Worm (Caenorhabditis elegans) whole organism, late embryonic: Measurements from ENCODE around the gene drap-1.
A peak's percentile ranks its signal among the peaks of the same experiment; 100 is the strongest.

ENCODE experiments used
- C08G9.2 ChIP-seq: sonication (generic microtip); optimal IDR thresholded peaks from 2 replicates; lab custom pipeline; 2016; ENCODE audit warnings: mild to moderate bottlenecking, missing genetic modification characterization, moderate library complexity, missing compliant biosample characterization
- C38D4.7 ChIP-seq: fragments of 200-800 bp; sonication (Bioruptor generic); optimal IDR thresholded peaks from 2 replicates; lab custom pipeline; 2018; ENCODE audit warnings: mild to moderate bottlenecking, missing genetic modification characterization, moderate library complexity, missing compliant biosample characterization
- K02D7.2 ChIP-seq: sonication (generic microtip); optimal IDR thresholded peaks from 2 replicates; lab custom pipeline; 2017; ENCODE audit warnings: mild to moderate bottlenecking, missing genetic modification characterization, missing compliant biosample characterization
- che-1 ChIP-seq: sonication (generic microtip); optimal IDR thresholded peaks from 2 replicates; lab custom pipeline; 2016; ENCODE audit warnings: mild to moderate bottlenecking, missing genetic modification characterization, missing compliant biosample characterization
- fkh-6 ChIP-seq: sonication (generic microtip); optimal IDR thresholded peaks from 2 replicates; lab custom pipeline; 2016; ENCODE audit warnings: missing genetic modification characterization, missing compliant biosample characterization
- hlh-15 ChIP-seq: sonication (generic microtip); optimal IDR thresholded peaks from 2 replicates; lab custom pipeline; 2016; ENCODE audit warnings: missing genetic modification characterization, missing compliant biosample characterization
- lim-6 ChIP-seq: sonication (generic microtip); optimal IDR thresholded peaks from 2 replicates; lab custom pipeline; 2016; ENCODE audit warnings: missing genetic modification characterization, missing compliant biosample characterization
- nfya-1 ChIP-seq: sonication (generic microtip); optimal IDR thresholded peaks from 2 replicates; lab custom pipeline; 2017; ENCODE audit warnings: missing genetic modification characterization, mild to moderate bottlenecking, missing compliant biosample characterization, antibody characterized with exemption, moderate library complexity
- odd-2 ChIP-seq: sonication (generic microtip); optimal IDR thresholded peaks from 2 replicates; lab custom pipeline; 2017; ENCODE audit warnings: antibody characterized with exemption, mild to moderate bottlenecking, missing genetic modification characterization, missing compliant biosample characterization
- pha-4 ChIP-seq: fragments of 150-350 bp; optimal IDR thresholded peaks from 2 replicates; lab custom pipeline; 2018; ENCODE audit warnings: missing biosample characterization, missing genetic modification reagents, missing genetic modification characterization
- pqm-1 ChIP-seq: sonication (generic microtip); optimal IDR thresholded peaks from 2 replicates; lab custom pipeline; 2016; ENCODE audit warnings: missing genetic modification characterization, missing compliant biosample characterization
- ttx-3 ChIP-seq: sonication (generic microtip); optimal IDR thresholded peaks from 2 replicates; lab custom pipeline; 2016; ENCODE audit warnings: missing genetic modification reagents, missing genetic modification characterization, missing compliant biosample characterization
- unc-86 ChIP-seq: sonication (generic microtip); optimal IDR thresholded peaks from 2 replicates; lab custom pipeline; 2016; ENCODE audit warnings: missing genetic modification characterization, missing compliant biosample characterization

DNA sequence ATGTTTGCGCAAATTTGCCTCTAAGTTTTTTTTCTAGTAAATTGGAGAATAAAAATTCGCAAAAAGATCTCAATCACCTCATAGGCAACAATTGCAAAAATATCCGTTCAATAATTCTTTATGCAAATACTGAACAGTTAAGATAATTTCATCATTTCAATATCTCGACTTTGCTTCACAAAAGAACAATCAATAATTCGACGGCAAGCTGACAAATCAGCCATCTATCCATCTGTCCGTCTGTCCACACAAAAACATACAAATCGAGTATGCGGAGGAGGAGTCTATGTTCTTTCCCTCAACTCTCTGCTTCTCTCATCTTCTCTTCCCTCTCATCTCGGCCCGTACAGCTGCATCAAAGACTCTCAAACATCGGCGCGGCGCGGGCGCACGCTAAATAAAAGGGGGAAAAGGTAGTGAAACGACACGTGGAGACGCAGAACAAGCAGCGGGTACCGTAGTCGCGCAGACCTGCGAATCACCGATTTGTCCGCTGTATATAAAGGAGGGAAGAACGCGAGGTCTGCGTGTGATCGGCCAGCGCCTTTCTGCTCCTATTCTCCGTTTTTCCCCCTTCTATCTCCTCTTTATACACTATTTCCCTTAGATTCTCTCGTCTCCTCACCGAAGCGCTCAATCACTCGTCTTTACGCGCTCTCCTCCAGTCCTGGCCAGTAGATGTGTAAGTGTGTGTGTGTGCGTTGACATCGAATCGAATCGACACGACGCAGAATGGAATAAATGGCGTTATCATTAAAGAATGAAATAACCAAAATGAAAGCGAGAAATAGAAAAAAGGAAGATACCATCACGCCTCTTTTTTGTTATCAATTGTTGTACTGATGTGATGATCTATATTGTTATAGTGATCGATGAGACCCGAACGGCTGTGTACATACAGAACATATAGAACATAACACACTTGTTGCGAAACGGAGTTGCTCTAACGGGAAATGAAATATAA, 1.1 kb downstream of the drap-1 start:
- TF ChIP-seq hlh-15 (tag; lab: Kevin White, UChicago) (no peak), C08G9.2 (peak; percentile 74), ttx-3 (no peak), fkh-6 (no peak), odd-2 (tag; lab: Kevin White, UChicago) (no peak), pqm-1 (peak; percentile 79), nfya-1 (tag; lab: Kevin White, UChicago) (peak; percentile 100), K02D7.2 (tag; lab: Kevin White, UChicago) (no peak), pha-4 (no peak), unc-86 (peak; percentile 42), che-1 (tag; lab: Kevin White, UChicago) (peak; percentile 56), C38D4.7 (GFP tag; lab: Kevin White, UChicago) (no peak), lim-6 (peak; percentile 32)
